Fruit fly (Drosophila melanogaster) whole organism, embryonic: ENCODE data around the gene Spps.
A peak's percentile ranks its signal among the peaks of the same experiment; 100 is the strongest.

Experiments used
- Bgb ChIP-seq: fragments of 200-800 bp; sonication (Bioruptor generic); IDR thresholded peaks from 2 replicates; pipeline ENCODE4 v1.3.6; 2022; ENCODE audit warnings: missing biosample characterization, missing genetic modification characterization; ENCODE audit not compliant: partially characterized antibody
- CG1024 ChIP-seq: fragments of 200-800 bp; sonication (Bioruptor generic); IDR thresholded peaks from 2 replicates; pipeline ENCODE4 v1.3.6; 2022; ENCODE audit warnings: missing biosample characterization, missing genetic modification characterization
- CG10321 ChIP-seq: fragments of 200-800 bp; sonication (Bioruptor generic); IDR thresholded peaks from 2 replicates; pipeline ENCODE4 v1.3.6; 2022; ENCODE audit warnings: missing biosample characterization, missing genetic modification characterization
- CG14710 ChIP-seq: fragments of 200-800 bp; sonication (Bioruptor generic); optimal IDR thresholded peaks from 3 replicates; lab custom pipeline; 2019; ENCODE audit warnings: missing biosample characterization, mild to moderate bottlenecking, missing genetic modification characterization, moderate library complexity
- CG14965 ChIP-seq: fragments of 200-800 bp; sonication (Bioruptor generic); optimal IDR thresholded peaks from 2 replicates; lab custom pipeline; 2016; ENCODE audit warnings: missing biosample characterization, missing genetic modification characterization, borderline replicate concordance
- CG15011 ChIP-seq: fragments of 200-800 bp; sonication (Bioruptor generic); optimal IDR thresholded peaks from 3 replicates; lab custom pipeline; 2018; ENCODE audit warnings: missing biosample characterization, mild to moderate bottlenecking, missing genetic modification characterization
- CG15601 ChIP-seq: fragments of 200-800 bp; sonication (Bioruptor generic); optimal IDR thresholded peaks from 3 replicates; lab custom pipeline; 2019; ENCODE audit warnings: missing biosample characterization, mild to moderate bottlenecking, missing genetic modification characterization, moderate library complexity
- CG16815 ChIP-seq: fragments of 200-800 bp; sonication (Bioruptor generic); optimal IDR thresholded peaks from 3 replicates; lab custom pipeline; 2017; ENCODE audit warnings: missing biosample characterization, mild to moderate bottlenecking, missing genetic modification characterization
- CG16863 ChIP-seq: fragments of 200-800 bp; sonication (Bioruptor generic); optimal IDR thresholded peaks from 3 replicates; lab custom pipeline; 2016; ENCODE audit warnings: missing biosample characterization, missing genetic modification characterization
- CG17568 ChIP-seq: fragments of 200-800 bp; sonication (Bioruptor generic); optimal IDR thresholded peaks from 2 replicates; lab custom pipeline; 2018; ENCODE audit warnings: missing biosample characterization, mild to moderate bottlenecking, missing genetic modification characterization, moderate library complexity
- CG18262 ChIP-seq: fragments of 200-800 bp; optimal IDR thresholded peaks from 3 replicates; lab custom pipeline; 2019; ENCODE audit warnings: missing biosample characterization, mild to moderate bottlenecking, missing genetic modification characterization, moderate library complexity
- CG1832 ChIP-seq: fragments of 200-800 bp; sonication (Bioruptor generic); optimal IDR thresholded peaks from 2 replicates; lab custom pipeline; 2017; ENCODE audit warnings: missing biosample characterization, mild to moderate bottlenecking, missing genetic modification characterization, inconsistent platforms
- CG33213 ChIP-seq: fragments of 200-800 bp; sonication (Bioruptor generic); optimal IDR thresholded peaks from 3 replicates; lab custom pipeline; 2016; ENCODE audit warnings: missing biosample characterization, missing genetic modification characterization
- CG4617 ChIP-seq: fragments of 200-800 bp; sonication (Bioruptor generic); optimal IDR thresholded peaks from 3 replicates; lab custom pipeline; 2016; ENCODE audit warnings: missing biosample characterization, missing genetic modification characterization, borderline replicate concordance
- CG8388 ChIP-seq: fragments of 200-800 bp; sonication (Bioruptor generic); optimal IDR thresholded peaks from 2 replicates; lab custom pipeline; 2019; ENCODE audit warnings: missing biosample characterization, mild to moderate bottlenecking, missing genetic modification characterization, moderate library complexity
- CG8924 ChIP-seq: fragments of 200-800 bp; optimal IDR thresholded peaks from 3 replicates; lab custom pipeline; 2019; ENCODE audit warnings: missing biosample characterization, mild to moderate bottlenecking, missing genetic modification characterization, moderate library complexity
- CG9727 ChIP-seq: fragments of 200-800 bp; sonication (Bioruptor generic); optimal IDR thresholded peaks from 3 replicates; lab custom pipeline; 2017; ENCODE audit warnings: missing biosample characterization, mild to moderate bottlenecking, missing genetic modification characterization
- CG9797 ChIP-seq: fragments of 200-800 bp; sonication (Bioruptor generic); optimal IDR thresholded peaks from 3 replicates; lab custom pipeline; 2018; ENCODE audit warnings: missing biosample characterization, mild to moderate bottlenecking, missing genetic modification characterization
- CG9817 ChIP-seq: fragments of 200-800 bp; sonication (Bioruptor generic); optimal IDR thresholded peaks from 2 replicates; lab custom pipeline; 2018; ENCODE audit warnings: missing biosample characterization, mild to moderate bottlenecking, missing genetic modification characterization, moderate library complexity
- D19B ChIP-seq: fragments of 200-800 bp; sonication (Bioruptor generic); optimal IDR thresholded peaks from 2 replicates; lab custom pipeline; 2017; ENCODE audit warnings: missing biosample characterization, mild to moderate bottlenecking, missing genetic modification characterization
- Dek ChIP-seq: fragments of 200-800 bp; sonication (Bioruptor generic); optimal IDR thresholded peaks from 3 replicates; lab custom pipeline; 2019; ENCODE audit warnings: missing biosample characterization, mild to moderate bottlenecking, missing genetic modification characterization, moderate library complexity
- Dip2 ChIP-seq: fragments of 200-800 bp; sonication (Bioruptor generic); IDR thresholded peaks from 2 replicates; pipeline ENCODE4 v1.3.6; 2022; ENCODE audit warnings: missing biosample characterization, missing genetic modification characterization
- Doc2 ChIP-seq: fragments of 200-800 bp; sonication (Bioruptor generic); IDR thresholded peaks from 2 replicates; pipeline ENCODE4 v1.3.6; 2022; ENCODE audit warnings: missing biosample characterization, missing genetic modification characterization
- Fer3 ChIP-seq: fragments of 200-800 bp; sonication (Bioruptor generic); optimal IDR thresholded peaks from 2 replicates; lab custom pipeline; 2018; ENCODE audit warnings: missing biosample characterization, mild to moderate bottlenecking, missing genetic modification characterization, moderate library complexity
- HLH4C ChIP-seq: fragments of 200-800 bp; sonication (Bioruptor generic); IDR thresholded peaks from 3 replicates; pipeline ENCODE4 v1.3.6; 2022; ENCODE audit warnings: missing biosample characterization, missing genetic modification characterization; ENCODE audit not compliant: partially characterized antibody
- MESR4 ChIP-seq: fragments of 200-800 bp; sonication (Bioruptor generic); optimal IDR thresholded peaks from 2 replicates; lab custom pipeline; 2018; ENCODE audit warnings: missing biosample characterization, mild to moderate bottlenecking, missing genetic modification characterization, moderate library complexity
- Spps ChIP-seq: fragments of 200-800 bp; sonication (Bioruptor generic); optimal IDR thresholded peaks from 2 replicates; lab custom pipeline; 2018; ENCODE audit warnings: missing biosample characterization, mild to moderate bottlenecking, missing genetic modification characterization
- Taf1 ChIP-seq: fragments of 200-800 bp; sonication (Bioruptor generic); IDR thresholded peaks from 2 replicates; pipeline ENCODE4 v1.3.6; 2022; ENCODE audit warnings: missing biosample characterization, missing genetic modification characterization
- Trl ChIP-seq, 3 experiments: fragments of >200 bp in 2 of 3; fragments of 200-800 bp in 1 of 3; sonication (Bioruptor generic) in 1 of 3; optimal IDR thresholded peaks; 2 replicates in 1 of 3; 3 replicates in 2 of 3; lab custom pipeline; 2016 to 2017; ENCODE audit warnings: missing biosample characterization in 1 of 3, missing genetic modification characterization in 1 of 3
- Xbp1 ChIP-seq: fragments of 200-800 bp; sonication (Bioruptor generic); optimal IDR thresholded peaks from 3 replicates; lab custom pipeline; 2016; ENCODE audit warnings: missing biosample characterization, mild to moderate bottlenecking, missing genetic modification characterization
- cg ChIP-seq: fragments of 200-800 bp; sonication (Bioruptor generic); optimal IDR thresholded peaks from 3 replicates; lab custom pipeline; 2019; ENCODE audit warnings: missing biosample characterization, mild to moderate bottlenecking, missing genetic modification characterization, moderate library complexity
- chm ChIP-seq: fragments of 200-800 bp; sonication (Bioruptor generic); IDR thresholded peaks from 2 replicates; pipeline ENCODE4 v1.3.6; 2022; ENCODE audit warnings: missing biosample characterization, missing genetic modification characterization
- dpn ChIP-seq, 2 experiments: fragments of 200-800 bp; sonication (Bioruptor generic); optimal IDR thresholded peaks; 3 replicates each; lab custom pipeline; 2016; ENCODE audit warnings: missing biosample characterization in 2 of 2, missing genetic modification characterization in 2 of 2
- dysf ChIP-seq: fragments of 200-800 bp; sonication (Bioruptor generic); IDR thresholded peaks from 3 replicates; pipeline ENCODE4 v1.3.6; 2022; ENCODE audit warnings: missing biosample characterization, missing genetic modification characterization
- ftz-f1 ChIP-seq: fragments of 200-800 bp; sonication (Bioruptor generic); optimal IDR thresholded peaks from 2 replicates; lab custom pipeline; 2016; ENCODE audit warnings: missing biosample characterization, missing genetic modification characterization
- ham ChIP-seq: fragments of 200-800 bp; sonication (Bioruptor generic); IDR thresholded peaks from 2 replicates; pipeline ENCODE4 v1.3.6; 2022; ENCODE audit warnings: missing biosample characterization, missing genetic modification characterization
- hbn ChIP-seq: fragments of 200-800 bp; sonication (Bioruptor generic); IDR thresholded peaks from 2 replicates; pipeline ENCODE4 v1.3.6; 2022; ENCODE audit warnings: missing biosample characterization, missing genetic modification characterization; ENCODE audit not compliant: partially characterized antibody
- lov ChIP-seq, 2 experiments: fragments of 200-800 bp in 1 of 2; fragments of >200 bp in 1 of 2; sonication (Bioruptor generic) in 1 of 2; IDR thresholded peaks in 1 of 2; optimal IDR thresholded peaks in 1 of 2; 2 replicates in 1 of 2; 3 replicates in 1 of 2; pipeline versions ENCODE4 v1.3.6 to Lab custom; 2017 to 2022; ENCODE audit warnings: missing biosample characterization in 1 of 2, missing genetic modification characterization in 1 of 2
- mam ChIP-seq: fragments of 200-800 bp; sonication (Bioruptor generic); optimal IDR thresholded peaks from 3 replicates; lab custom pipeline; 2016; ENCODE audit warnings: missing biosample characterization, missing genetic modification characterization
- pb ChIP-seq: fragments of 200-800 bp; sonication (Bioruptor generic); optimal IDR thresholded peaks from 3 replicates; lab custom pipeline; 2016; ENCODE audit warnings: missing biosample characterization, missing genetic modification characterization
- peb ChIP-seq: fragments of 200-800 bp; sonication (Bioruptor generic); IDR thresholded peaks from 2 replicates; pipeline ENCODE4 v1.3.6; 2022; ENCODE audit warnings: missing biosample characterization, missing genetic modification characterization
- pho ChIP-seq: fragments of 200-800 bp; sonication (Bioruptor generic); optimal IDR thresholded peaks from 2 replicates; lab custom pipeline; 2016; ENCODE audit warnings: missing biosample characterization, missing genetic modification characterization
- pita ChIP-seq: fragments of 200-800 bp; sonication (Bioruptor generic); optimal IDR thresholded peaks from 2 replicates; lab custom pipeline; 2017; ENCODE audit warnings: missing biosample characterization, mild to moderate bottlenecking, missing genetic modification characterization
- sd ChIP-seq: fragments of 200-800 bp; sonication (Bioruptor generic); optimal IDR thresholded peaks from 3 replicates; lab custom pipeline; 2018; ENCODE audit warnings: missing biosample characterization, mild to moderate bottlenecking, missing genetic modification characterization, moderate library complexity
- slp2 ChIP-seq: fragments of 200-800 bp; sonication (Bioruptor generic); optimal IDR thresholded peaks from 2 replicates; lab custom pipeline; 2016; ENCODE audit warnings: missing biosample characterization, missing genetic modification characterization
- toy ChIP-seq: fragments of 200-800 bp; sonication (Bioruptor generic); IDR thresholded peaks from 2 replicates; pipeline ENCODE4 v1.3.6; 2022; ENCODE audit warnings: missing biosample characterization, missing genetic modification characterization
- tup ChIP-seq: fragments of 200-800 bp; sonication (Bioruptor generic); optimal IDR thresholded peaks from 2 replicates; lab custom pipeline; 2016; ENCODE audit warnings: missing biosample characterization, mild to moderate bottlenecking, missing genetic modification characterization, moderate library complexity
- zfh2 ChIP-seq: fragments of 200-800 bp; sonication (Bioruptor generic); optimal IDR thresholded peaks from 2 replicates; lab custom pipeline; 2016; ENCODE audit warnings: missing biosample characterization, missing genetic modification characterization

Spps gene

DNA sequence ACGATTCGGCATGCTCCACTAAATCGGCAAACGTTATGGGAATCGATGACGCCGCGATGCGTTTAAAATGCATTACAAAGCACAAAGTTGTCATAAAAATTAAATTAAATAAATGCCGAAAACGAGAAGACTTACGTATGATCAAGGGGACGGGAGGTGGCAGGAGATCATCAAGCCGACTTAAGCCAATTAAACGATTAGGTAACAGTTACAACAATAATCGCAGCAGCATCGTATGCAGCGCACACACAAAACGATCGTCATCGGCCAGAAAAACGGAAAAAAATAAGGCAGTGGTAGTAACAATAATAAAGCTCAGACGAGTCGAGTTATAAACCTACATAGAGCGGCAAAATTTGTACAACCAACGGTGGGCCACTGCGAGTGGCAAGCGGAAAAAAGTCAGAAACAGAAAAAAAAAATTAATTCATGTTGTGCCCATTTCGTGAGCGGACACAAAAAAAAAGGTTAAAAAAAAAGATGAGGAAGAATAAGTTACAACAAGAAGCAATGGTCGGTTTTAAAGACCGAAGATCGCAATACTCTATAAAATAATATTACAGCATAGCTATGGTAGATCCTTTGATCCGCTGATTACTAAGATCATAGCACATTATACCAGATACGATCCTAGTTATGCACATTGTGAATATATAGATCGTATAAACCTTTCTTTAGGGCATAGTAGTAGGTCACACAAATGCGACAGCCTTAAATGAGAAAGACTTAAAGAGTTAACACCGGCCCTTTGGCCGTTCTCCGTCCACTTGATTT is 20.2 kb downstream of the Spps start (continued):
- TF ChIP-seq hbn (GFP tag; lab: Robert Waterston, UW) = no peak
- TF ChIP-seq CG33213 = no peak
- peak; percentile 6 for TF ChIP-seq mam
- no peak for TF ChIP-seq MESR4 (GFP tag; lab: Kevin White, UChicago)
- TF ChIP-seq dpn (GFP tag; optimal IDR thresholded peaks at IDR 0.05; lab: Kevin White, UChicago) = peak in 1 of 2 experiments; percentile 45
- no peak for TF ChIP-seq D19B (GFP tag; lab: Kevin White, UChicago)
- no peak for TF ChIP-seq Doc2 (GFP tag; lab: Robert Waterston, UW)
- no peak for TF ChIP-seq pita (GFP tag; lab: Kevin White, UChicago)
- no peak for TF ChIP-seq CG17568
- TF ChIP-seq CG10321 = no peak
- peak; percentile 29 for TF ChIP-seq Dek (tag; lab: Kevin White, UChicago)
- no peak for TF ChIP-seq zfh2 (GFP tag; lab: Kevin White, UChicago)
- TF ChIP-seq tup = no peak
- no peak for TF ChIP-seq cg (GFP tag; lab: Kevin White, UChicago)
- peak; percentile 48 for TF ChIP-seq CG8924
- TF ChIP-seq CG1832 (GFP tag; lab: Kevin White, UChicago) = no peak
- no peak for TF ChIP-seq Trl (optimal IDR thresholded peaks at IDR 0.05; lab: Kevin White, UChicago)
- TF ChIP-seq Trl (GFP tag; optimal IDR thresholded peaks at IDR 0.05; lab: Kevin White, UChicago) = peak; percentile 15
- peak; percentile 70 for TF ChIP-seq CG18262
- TF ChIP-seq Bgb (GFP tag; lab: Robert Waterston, UW) = no peak
- TF ChIP-seq slp2 = no peak
- TF ChIP-seq CG1024 = no peak
- TF ChIP-seq dysf (GFP tag; lab: Robert Waterston, UW) = peak; percentile 70
- TF ChIP-seq CG15601 (tag; lab: Kevin White, UChicago) = peak; percentile 52
- TF ChIP-seq Spps (tag; lab: Kevin White, UChicago) = no peak
- no peak for TF ChIP-seq Taf1 (GFP tag; lab: Robert Waterston, UW)
- no peak for TF ChIP-seq HLH4C
- TF ChIP-seq Xbp1 (GFP tag; lab: Kevin White, UChicago) = peak; percentile 48
- TF ChIP-seq pho (GFP tag; lab: Kevin White, UChicago) = no peak
- no peak for TF ChIP-seq ftz-f1
- TF ChIP-seq chm (GFP tag; lab: Robert Waterston, UW) = no peak
- TF ChIP-seq CG4617 (GFP tag; lab: Kevin White, UChicago) = no peak
- TF ChIP-seq CG15011 (GFP tag; lab: Kevin White, UChicago) = no peak
- no peak for TF ChIP-seq lov (optimal IDR thresholded peaks at IDR 0.05; lab: Kevin White, UChicago)
- TF ChIP-seq lov (GFP tag; IDR thresholded peaks at IDR 0.05; lab: Robert Waterston, UW) = peak; percentile 32; the same call in 1 of the 3 replicates
- peak; percentile 41 for TF ChIP-seq CG14710 (tag; lab: Kevin White, UChicago)
- peak; percentile 4 for TF ChIP-seq CG16863 (GFP tag; lab: Kevin White, UChicago)
- no peak for TF ChIP-seq ham (GFP tag; lab: Robert Waterston, UW)
- TF ChIP-seq Fer3 (tag; lab: Kevin White, UChicago) = peak; percentile 49
- peak; percentile 48; the same call in 1 of the 2 replicates for TF ChIP-seq peb (GFP tag; lab: Robert Waterston, UW)
- TF ChIP-seq CG8388 (GFP tag; lab: Kevin White, UChicago) = peak; percentile 56
- peak; percentile 0 for TF ChIP-seq pb (GFP tag; lab: Kevin White, UChicago)
- no peak for TF ChIP-seq CG9797 (GFP tag; lab: Kevin White, UChicago)
- TF ChIP-seq Dip2 (GFP tag; lab: Robert Waterston, UW) = no peak
- TF ChIP-seq CG16815 = no peak
- no peak for TF ChIP-seq CG9727 (GFP tag; lab: Kevin White, UChicago)
- peak; percentile 49 for TF ChIP-seq CG9817 (tag; lab: Kevin White, UChicago)
- no peak for TF ChIP-seq toy (GFP tag; lab: Robert Waterston, UW)
- TF ChIP-seq CG14965 (GFP tag; lab: Kevin White, UChicago) = no peak
- TF ChIP-seq sd (tag; lab: Kevin White, UChicago) = no peak
